Fruit fly (Drosophila melanogaster): ENCODE data around the gene CG5805.

DNA sequence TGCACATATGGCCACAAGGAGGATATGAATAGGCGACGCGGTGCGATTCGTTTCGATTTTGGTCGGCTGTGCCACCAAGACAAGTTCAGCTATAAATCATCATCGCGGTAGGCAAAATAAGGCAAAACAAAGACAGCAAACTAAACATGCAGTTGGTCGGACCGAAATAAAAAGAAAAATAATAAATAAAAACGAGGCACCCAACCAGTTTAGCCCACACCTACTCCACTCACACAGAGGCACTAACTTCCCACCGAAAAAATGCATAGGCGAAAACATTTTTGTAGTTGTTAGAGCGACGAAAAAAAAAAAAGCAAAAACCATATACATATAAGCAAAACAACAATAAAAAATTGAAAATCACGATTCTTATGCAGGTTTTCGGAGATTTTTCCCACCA lies 20.5 kb downstream of the CG5805 start:
- TF ChIP-seq CG6854 (GFP tag; optimal IDR thresholded peaks at IDR 0.05): no peak
- TF ChIP-seq Eip78C (GFP tag): no peak
- no peak for TF ChIP-seq Gug (GFP tag; IDR thresholded peaks at IDR 0.05)
- TF ChIP-seq dac (GFP tag; optimal IDR thresholded peaks at IDR 0.05): no peak
- TF ChIP-seq Met (GFP tag; optimal IDR thresholded peaks at IDR 0.05): no peak
- TF ChIP-seq CG9139 (GFP tag; optimal IDR thresholded peaks at IDR 0.05): no peak
- TF ChIP-seq CG8119 (GFP tag; IDR thresholded peaks at IDR 0.05): peak; percentile 75
- no peak for TF ChIP-seq CG8319 (GFP tag; optimal IDR thresholded peaks at IDR 0.05)
- TF ChIP-seq Lpt (GFP tag; optimal IDR thresholded peaks at IDR 0.05): no peak
- TF ChIP-seq fd85E (GFP tag; optimal IDR thresholded peaks at IDR 0.05): no peak
- TF ChIP-seq pdm3 (GFP tag; optimal IDR thresholded peaks at IDR 0.05): no peak
- TF ChIP-seq CG6808 (GFP tag; optimal IDR thresholded peaks at IDR 0.05): no peak

Data from whole organism, prepupa.